Worm (Caenorhabditis elegans) whole organism, L3 larva: ENCODE results near the gene Y45G5AL.1.

ENCODE experiments used
- jun-1 ChIP-seq: fragments of 150-350 bp; optimal IDR thresholded peaks from 2 replicates; lab custom pipeline; 2014; ENCODE audit warnings: missing biosample characterization, missing genetic modification reagents, missing genetic modification characterization
- unc-39 ChIP-seq: sonication (generic microtip); optimal IDR thresholded peaks from 4 replicates; lab custom pipeline; 2017; ENCODE audit warnings: missing biosample characterization, missing genetic modification characterization
- unc-62 ChIP-seq: fragments of 150-350 bp; sonication (generic microtip); optimal IDR thresholded peaks from 4 replicates; lab custom pipeline; 2014; ENCODE audit warnings: missing biosample characterization, missing genetic modification reagents, missing genetic modification characterization

- TF ChIP-seq unc-62 (GFP tag; lab: Kevin White, UChicago) (no peak), unc-39 (tag; lab: Kevin White, UChicago) (no peak), jun-1 (tag; lab: Kevin White, UChicago) (no peak)
These were observed 38.2 kb downstream of the Y45G5AL.1 start for ce11 chrV:4182546-4182945.
